Fruit fly (Drosophila melanogaster) whole organism, wandering third instar larva: ENCODE measurements around the gene Klp98A.

Source experiments
- Dfd ChIP-seq: fragments of >200 bp; optimal IDR thresholded peaks from 2 replicates; lab custom pipeline; 2017; ENCODE audit warnings: missing biosample characterization, missing genetic modification characterization
- Hr83 ChIP-seq: fragments of 200-300 bp; sonication (Bioruptor generic); optimal IDR thresholded peaks from 2 replicates; lab custom pipeline; 2016; ENCODE audit warnings: missing biosample characterization, mild to moderate bottlenecking, missing genetic modification characterization, moderate library complexity; ENCODE audit not compliant: poor library complexity, severe bottlenecking
- ey ChIP-seq: fragments of 200-800 bp; sonication (Bioruptor generic); optimal IDR thresholded peaks from 2 replicates; lab custom pipeline; 2016; ENCODE audit warnings: missing biosample characterization, missing genetic modification characterization
- foxo ChIP-seq, 2 experiments: fragments of 200-800 bp; sonication (Bioruptor generic); optimal IDR thresholded peaks; 2 replicates in 1 of 2; 3 replicates in 1 of 2; lab custom pipeline; 2016 to 2017; ENCODE audit warnings: missing biosample characterization in 2 of 2, missing genetic modification characterization in 2 of 2
- fru ChIP-seq: fragments of 200-800 bp; sonication (Bioruptor generic); optimal IDR thresholded peaks from 3 replicates; lab custom pipeline; 2016; ENCODE audit warnings: missing biosample characterization, mild to moderate bottlenecking, missing genetic modification characterization

DNA sequence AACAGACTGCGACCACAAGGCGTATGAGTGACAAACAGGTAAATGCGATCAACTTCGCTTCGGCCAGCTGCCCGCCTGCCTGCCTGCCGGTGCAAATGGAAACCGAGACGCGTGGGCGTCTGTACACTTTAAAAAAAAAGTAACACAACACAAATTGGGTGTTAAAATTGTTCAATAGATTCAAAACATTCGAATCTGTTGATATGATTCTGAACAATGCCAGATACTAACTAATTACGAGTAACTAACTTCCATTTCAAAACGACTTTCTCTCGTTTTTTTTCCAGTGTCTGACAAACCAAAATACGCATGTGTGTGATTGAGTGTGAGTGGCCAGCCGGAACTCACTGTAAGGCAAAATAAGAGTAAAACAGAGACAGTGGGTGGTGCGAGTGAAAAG lies 10.8 kb upstream of the Klp98A start:
- TF ChIP-seq fru (GFP tag; lab: Kevin White, UChicago) (peak; percentile 92), Dfd (no peak), Hr83 (GFP tag; lab: Kevin White, UChicago) (no peak), foxo (GFP tag; optimal IDR thresholded peaks at IDR 0.05; lab: Kevin White, UChicago) (peak; percentile 80 to 93), ey (peak; percentile 87)
